Worm (Caenorhabditis elegans) whole organism, late embryonic: Measurements from ENCODE around the gene rpl-16.

Experiments used
- C08G9.2 ChIP-seq: sonication (generic microtip); optimal IDR thresholded peaks from 2 replicates; lab custom pipeline; 2016; ENCODE audit warnings: mild to moderate bottlenecking, missing genetic modification characterization, moderate library complexity, missing compliant biosample characterization
- F13H6.1 ChIP-seq: sonication (generic microtip); optimal IDR thresholded peaks from 2 replicates; lab custom pipeline; 2016; ENCODE audit warnings: missing genetic modification characterization, missing compliant biosample characterization
- K02D7.2 ChIP-seq: sonication (generic microtip); optimal IDR thresholded peaks from 2 replicates; lab custom pipeline; 2017; ENCODE audit warnings: mild to moderate bottlenecking, missing genetic modification characterization, missing compliant biosample characterization
- K09A11.1 ChIP-seq: sonication (generic microtip); optimal IDR thresholded peaks from 2 replicates; lab custom pipeline; 2017; ENCODE audit warnings: antibody characterized with exemption, mild to moderate bottlenecking, missing genetic modification characterization, missing compliant biosample characterization; ENCODE audit not compliant: insufficient read depth
- Y22D7AL.16 ChIP-seq: sonication (generic microtip); optimal IDR thresholded peaks from 2 replicates; lab custom pipeline; 2016; ENCODE audit warnings: missing genetic modification characterization, missing compliant biosample characterization
- ahr-1 ChIP-seq: sonication (generic microtip); optimal IDR thresholded peaks from 2 replicates; lab custom pipeline; 2016; ENCODE audit warnings: missing genetic modification characterization, missing compliant biosample characterization
- ceh-2 ChIP-seq: sonication (generic microtip); optimal IDR thresholded peaks from 2 replicates; lab custom pipeline; 2016; ENCODE audit warnings: missing genotype, missing genetic modification characterization, missing compliant biosample characterization
- ceh-24 ChIP-seq: sonication (generic microtip); optimal IDR thresholded peaks from 2 replicates; lab custom pipeline; 2016; ENCODE audit warnings: mild to moderate bottlenecking, missing genetic modification characterization, missing compliant biosample characterization
- ceh-31 ChIP-seq: sonication (generic microtip); optimal IDR thresholded peaks from 2 replicates; lab custom pipeline; 2016; ENCODE audit warnings: missing genetic modification characterization, missing compliant biosample characterization
- ceh-34 ChIP-seq: sonication (generic microtip); optimal IDR thresholded peaks from 2 replicates; lab custom pipeline; 2016; ENCODE audit warnings: mild to moderate bottlenecking, missing genetic modification characterization, missing compliant biosample characterization
- ceh-45 ChIP-seq: fragments of 200-800 bp; sonication (Bioruptor generic); IDR thresholded peaks from 2 replicates; pipeline ENCODE4 v1.3.6; 2022; ENCODE audit warnings: missing genetic modification reagents, missing genetic modification characterization, missing compliant biosample characterization
- ceh-48 ChIP-seq: sonication (generic microtip); optimal IDR thresholded peaks from 2 replicates; lab custom pipeline; 2016; ENCODE audit warnings: missing genetic modification characterization, inconsistent platforms, missing compliant biosample characterization
- dmd-4 ChIP-seq: sonication (generic microtip); optimal IDR thresholded peaks from 2 replicates; lab custom pipeline; 2016; ENCODE audit warnings: borderline replicate concordance, missing genetic modification characterization, missing compliant biosample characterization
- dve-1 ChIP-seq: sonication (generic microtip); optimal IDR thresholded peaks from 2 replicates; lab custom pipeline; 2017; ENCODE audit warnings: antibody characterized with exemption, mild to moderate bottlenecking, missing genetic modification characterization, missing compliant biosample characterization
- elt-2 ChIP-seq: sonication (generic microtip); optimal IDR thresholded peaks from 2 replicates; lab custom pipeline; 2016; ENCODE audit warnings: missing genetic modification reagents, missing genetic modification characterization, missing compliant biosample characterization
- ets-4 ChIP-seq: sonication (generic microtip); optimal IDR thresholded peaks from 2 replicates; lab custom pipeline; 2016; ENCODE audit warnings: missing genetic modification characterization, missing compliant biosample characterization
- eyg-1 ChIP-seq: sonication (generic microtip); optimal IDR thresholded peaks from 2 replicates; lab custom pipeline; 2016; ENCODE audit warnings: missing genotype, missing genetic modification characterization, missing compliant biosample characterization
- fax-1 ChIP-seq: sonication (generic microtip); optimal IDR thresholded peaks from 2 replicates; lab custom pipeline; 2016; ENCODE audit warnings: missing genotype, missing genetic modification characterization, missing compliant biosample characterization
- fkh-6 ChIP-seq: sonication (generic microtip); optimal IDR thresholded peaks from 2 replicates; lab custom pipeline; 2016; ENCODE audit warnings: missing genetic modification characterization, missing compliant biosample characterization
- gmeb-2 ChIP-seq: sonication (generic microtip); optimal IDR thresholded peaks from 2 replicates; lab custom pipeline; 2016; ENCODE audit warnings: missing genetic modification characterization, inconsistent platforms, missing compliant biosample characterization
- hlh-15 ChIP-seq: sonication (generic microtip); optimal IDR thresholded peaks from 2 replicates; lab custom pipeline; 2016; ENCODE audit warnings: missing genetic modification characterization, missing compliant biosample characterization
- hlh-30 ChIP-seq: sonication (generic microtip); optimal IDR thresholded peaks from 2 replicates; lab custom pipeline; 2017; ENCODE audit warnings: antibody characterized with exemption, missing genetic modification characterization, missing compliant biosample characterization; ENCODE audit not compliant: insufficient read depth
- hlh-6 ChIP-seq: sonication (generic microtip); optimal IDR thresholded peaks from 2 replicates; lab custom pipeline; 2016; ENCODE audit warnings: missing genotype, missing genetic modification characterization, missing compliant biosample characterization
- lim-6 ChIP-seq: sonication (generic microtip); optimal IDR thresholded peaks from 2 replicates; lab custom pipeline; 2016; ENCODE audit warnings: missing genetic modification characterization, missing compliant biosample characterization
- lin-11 ChIP-seq: fragments of 200-800 bp; sonication (Bioruptor generic); optimal IDR thresholded peaks from 2 replicates; lab custom pipeline; 2018; ENCODE audit warnings: mild to moderate bottlenecking, missing genetic modification characterization, missing compliant biosample characterization
- mec-3 ChIP-seq: sonication (generic microtip); optimal IDR thresholded peaks from 2 replicates; lab custom pipeline; 2016; ENCODE audit warnings: borderline replicate concordance, missing genetic modification characterization, missing compliant biosample characterization
- nfya-1 ChIP-seq: sonication (generic microtip); optimal IDR thresholded peaks from 2 replicates; lab custom pipeline; 2017; ENCODE audit warnings: missing genetic modification characterization, mild to moderate bottlenecking, missing compliant biosample characterization, antibody characterized with exemption, moderate library complexity
- nhr-11 ChIP-seq: fragments of 150-350 bp; optimal IDR thresholded peaks from 2 replicates; lab custom pipeline; 2014; ENCODE audit warnings: missing biosample characterization, missing genetic modification characterization
- nhr-232 ChIP-seq: sonication (generic microtip); optimal IDR thresholded peaks from 2 replicates; lab custom pipeline; 2016; ENCODE audit warnings: missing genetic modification characterization, missing compliant biosample characterization
- npax-4 ChIP-seq: sonication (generic microtip); optimal IDR thresholded peaks from 2 replicates; lab custom pipeline; 2016; ENCODE audit warnings: missing genetic modification characterization, missing compliant biosample characterization
- odd-2 ChIP-seq: sonication (generic microtip); optimal IDR thresholded peaks from 2 replicates; lab custom pipeline; 2017; ENCODE audit warnings: antibody characterized with exemption, mild to moderate bottlenecking, missing genetic modification characterization, missing compliant biosample characterization
- pag-3 ChIP-seq: sonication (generic microtip); optimal IDR thresholded peaks from 2 replicates; lab custom pipeline; 2016; ENCODE audit warnings: missing compliant biosample characterization, missing genetic modification characterization, borderline replicate concordance
- pat-9 ChIP-seq: fragments of 200-800 bp; sonication (Bioruptor generic); optimal IDR thresholded peaks from 2 replicates; lab custom pipeline; 2018; ENCODE audit warnings: mild to moderate bottlenecking, missing genetic modification characterization, moderate library complexity, missing compliant biosample characterization
- pha-2 ChIP-seq: sonication (generic microtip); optimal IDR thresholded peaks from 2 replicates; lab custom pipeline; 2017; ENCODE audit warnings: mild to moderate bottlenecking, missing genetic modification characterization, missing compliant biosample characterization
- pha-4 ChIP-seq: fragments of 150-350 bp; optimal IDR thresholded peaks from 2 replicates; lab custom pipeline; 2018; ENCODE audit warnings: missing biosample characterization, missing genetic modification reagents, missing genetic modification characterization
- pros-1 ChIP-seq: fragments of 150-350 bp; optimal IDR thresholded peaks from 2 replicates; lab custom pipeline; 2014; ENCODE audit warnings: missing biosample characterization, missing genetic modification reagents, missing genetic modification characterization
- ref-2 ChIP-seq: sonication (generic microtip); optimal IDR thresholded peaks from 2 replicates; lab custom pipeline; 2016; ENCODE audit warnings: missing genetic modification characterization, missing compliant biosample characterization
- rnt-1 ChIP-seq: sonication (generic microtip); optimal IDR thresholded peaks from 2 replicates; lab custom pipeline; 2016; ENCODE audit warnings: missing genetic modification characterization, missing compliant biosample characterization
- sdc-2 ChIP-seq: sonication (generic microtip); optimal IDR thresholded peaks from 2 replicates; lab custom pipeline; 2016; ENCODE audit warnings: missing genotype, missing genetic modification characterization, missing compliant biosample characterization
- sox-2 ChIP-seq: fragments of 200-800 bp; sonication (Bioruptor generic); IDR thresholded peaks from 2 replicates; pipeline ENCODE4 v1.3.6; 2022; ENCODE audit warnings: missing genetic modification reagents, missing genetic modification characterization, missing compliant biosample characterization
- sox-4 ChIP-seq: sonication (generic microtip); optimal IDR thresholded peaks from 2 replicates; lab custom pipeline; 2017; ENCODE audit warnings: mild to moderate bottlenecking, missing genetic modification characterization, inconsistent platforms, missing compliant biosample characterization
- syd-9 ChIP-seq: sonication (generic microtip); optimal IDR thresholded peaks from 2 replicates; lab custom pipeline; 2016; ENCODE audit warnings: mild to moderate bottlenecking, missing genetic modification characterization, moderate library complexity, missing compliant biosample characterization
- tbx-2 ChIP-seq: sonication (generic microtip); optimal IDR thresholded peaks from 2 replicates; lab custom pipeline; 2016; ENCODE audit warnings: missing genetic modification characterization, missing compliant biosample characterization
- ttx-3 ChIP-seq: sonication (generic microtip); optimal IDR thresholded peaks from 2 replicates; lab custom pipeline; 2016; ENCODE audit warnings: missing genetic modification reagents, missing genetic modification characterization, missing compliant biosample characterization
- unc-3 ChIP-seq, 2 experiments: fragments of 200-800 bp in 1 of 2; sonication (Bioruptor generic) in 1 of 2; sonication (generic microtip) in 1 of 2; conservative IDR thresholded peaks in 1 of 2; optimal IDR thresholded peaks in 1 of 2; 2 replicates each; pipeline versions ENCODE4 v1.3.6 to Lab custom; 2016 to 2022; ENCODE audit warnings: missing compliant biosample characterization in 2 of 2, missing genetic modification characterization in 2 of 2, missing genetic modification reagents in 1 of 2
- unc-42 ChIP-seq: sonication (generic microtip); optimal IDR thresholded peaks from 2 replicates; lab custom pipeline; 2016; ENCODE audit warnings: missing genotype, missing genetic modification characterization, missing compliant biosample characterization
- unc-55 ChIP-seq: sonication (generic microtip); optimal IDR thresholded peaks from 2 replicates; lab custom pipeline; 2017; ENCODE audit warnings: missing biosample characterization, missing genetic modification reagents, missing genetic modification characterization
- unc-86 ChIP-seq: sonication (generic microtip); optimal IDR thresholded peaks from 2 replicates; lab custom pipeline; 2016; ENCODE audit warnings: missing genetic modification characterization, missing compliant biosample characterization
- zip-5 ChIP-seq: sonication (generic microtip); optimal IDR thresholded peaks from 2 replicates; lab custom pipeline; 2016; ENCODE audit warnings: missing genetic modification characterization, missing compliant biosample characterization

The rpl-16 gene

ce11 chrIII:3475014-3475413 is 28.4 kb downstream of the rpl-16 start:
- TF ChIP-seq unc-86 (tag; lab: Kevin White, UChicago) = no peak
- no peak for TF ChIP-seq nhr-232
- no peak for TF ChIP-seq K02D7.2 (tag; lab: Kevin White, UChicago)
- no peak for TF ChIP-seq syd-9 (tag; lab: Kevin White, UChicago)
- no peak for TF ChIP-seq sox-4 (tag; lab: Kevin White, UChicago)
- no peak for TF ChIP-seq K09A11.1 (tag; lab: Kevin White, UChicago)
- no peak for TF ChIP-seq dve-1 (tag; lab: Kevin White, UChicago)
- no peak for TF ChIP-seq ahr-1 (tag; lab: Kevin White, UChicago)

ce11 chrIII:3471403-3472053 is 31.9 kb downstream of the rpl-16 start, which contains the start of gene rsu-1:
Gene rsu-1, plus strand, starts transcription at chrIII:3472003.
- TF ChIP-seq fkh-6 = no peak
- no peak for TF ChIP-seq hlh-6
- TF ChIP-seq ceh-2 (tag; lab: Kevin White, UChicago) = peak; percentile 47
- TF ChIP-seq mec-3 (tag; lab: Kevin White, UChicago) = no peak
- no peak for TF ChIP-seq eyg-1
- no peak for TF ChIP-seq ceh-45 (GFP tag; lab: Robert Waterston, UW)
- TF ChIP-seq ceh-24 (tag; lab: Kevin White, UChicago) = no peak
- no peak for TF ChIP-seq syd-9 (tag; lab: Kevin White, UChicago)
- no peak for TF ChIP-seq nhr-232
- peak; percentile 41 for TF ChIP-seq F13H6.1
- TF ChIP-seq ets-4 (tag; lab: Kevin White, UChicago) = no peak
- peak; percentile 74 for TF ChIP-seq tbx-2 (tag; lab: Kevin White, UChicago)
- no peak for TF ChIP-seq zip-5 (tag; lab: Kevin White, UChicago)
- peak; percentile 25 for TF ChIP-seq C08G9.2 (tag; lab: Kevin White, UChicago)
- TF ChIP-seq unc-86 (tag; lab: Kevin White, UChicago) = no peak
- no peak for TF ChIP-seq ceh-48 (tag; lab: Kevin White, UChicago)
- no peak for TF ChIP-seq npax-4 (tag; lab: Kevin White, UChicago)
- TF ChIP-seq gmeb-2 (tag; lab: Kevin White, UChicago) = no peak
- peak; percentile 64 for TF ChIP-seq ceh-31 (tag; lab: Kevin White, UChicago)
- TF ChIP-seq ttx-3 (tag; lab: Kevin White, UChicago) = no peak
- TF ChIP-seq nhr-11 (tag; lab: Kevin White, UChicago) = no peak
- TF ChIP-seq elt-2 (tag; lab: Kevin White, UChicago) = peak; percentile 7
- peak; percentile 56 for TF ChIP-seq ceh-34 (tag; lab: Kevin White, UChicago)
- TF ChIP-seq sox-2 (GFP tag; lab: Robert Waterston, UW) = no peak
- TF ChIP-seq Y22D7AL.16 (tag; lab: Kevin White, UChicago) = no peak
- TF ChIP-seq odd-2 (tag; lab: Kevin White, UChicago) = no peak
- TF ChIP-seq pat-9 (tag; lab: Kevin White, UChicago) = peak; percentile 44
- TF ChIP-seq hlh-30 (tag; lab: Kevin White, UChicago) = no peak
- peak; percentile 78 for TF ChIP-seq unc-55 (GFP tag; lab: Kevin White, UChicago)
- TF ChIP-seq ref-2 (tag; lab: Kevin White, UChicago) = peak; percentile 71
- TF ChIP-seq pha-2 (tag; lab: Kevin White, UChicago) = no peak
- TF ChIP-seq rnt-1 (tag; lab: Kevin White, UChicago) = peak; percentile 43
- TF ChIP-seq unc-3 (GFP tag; conservative IDR thresholded peaks at IDR 0.05; lab: Robert Waterston, UW) = no peak
- no peak for TF ChIP-seq unc-3 (tag; optimal IDR thresholded peaks at IDR 0.05; lab: Kevin White, UChicago)
- peak; percentile 48 for TF ChIP-seq sdc-2 (tag; lab: Kevin White, UChicago)
- TF ChIP-seq lin-11 = no peak
- peak; percentile 82 for TF ChIP-seq nfya-1 (tag; lab: Kevin White, UChicago)
- TF ChIP-seq dmd-4 (tag; lab: Kevin White, UChicago) = no peak
- TF ChIP-seq fax-1 = no peak
- no peak for TF ChIP-seq pha-4 (tag; lab: Kevin White, UChicago)
- no peak for TF ChIP-seq dve-1 (tag; lab: Kevin White, UChicago)
- no peak for TF ChIP-seq hlh-15 (tag; lab: Kevin White, UChicago)
- no peak for TF ChIP-seq pag-3 (tag; lab: Kevin White, UChicago)
- peak; percentile 16 for TF ChIP-seq unc-42
- TF ChIP-seq pros-1 (tag; lab: Kevin White, UChicago) = no peak
- TF ChIP-seq lim-6 (tag; lab: Kevin White, UChicago) = no peak
